Fruit fly (Drosophila melanogaster): Measurements from ENCODE around the gene Pfdn1.

DNA sequence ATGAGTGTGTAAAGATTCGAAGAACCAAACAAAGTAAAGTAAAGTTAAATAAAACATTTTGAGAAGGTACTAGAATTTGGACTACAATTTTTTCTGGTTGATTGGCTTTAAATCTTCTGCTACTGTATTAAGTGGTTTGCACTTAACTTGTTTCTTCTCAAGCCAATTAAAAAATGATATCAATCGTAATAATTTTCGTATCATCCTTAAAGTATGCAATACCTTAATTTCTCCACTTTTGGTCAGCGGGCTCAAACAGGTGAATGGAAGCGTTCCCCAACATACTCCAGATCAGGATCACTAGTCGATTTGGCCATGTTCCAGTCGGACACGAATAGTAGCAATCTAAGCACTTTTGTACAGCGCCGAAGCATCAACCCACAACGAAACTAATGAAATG, 5.0 kb downstream of the Pfdn1 start:
- no peak for TF ChIP-seq pan (optimal IDR thresholded peaks at IDR 0.05)
- TF ChIP-seq EcR (GFP tag; optimal IDR thresholded peaks at IDR 0.05) = no peak
- TF ChIP-seq usp (GFP tag; optimal IDR thresholded peaks at IDR 0.05) = no peak
- TF ChIP-seq CG8478 (optimal IDR thresholded peaks at IDR 0.05) = no peak
